Worm (Caenorhabditis elegans): ENCODE measurements around the gene gpa-6.

ce11 chrX:13158487-13158886, 32.5 kb upstream of the gpa-6 start:
- TF ChIP-seq ceh-9 (tag; optimal IDR thresholded peaks at IDR 0.05), result no peak
- no peak for TF ChIP-seq ceh-19 (GFP tag; optimal IDR thresholded peaks at IDR 0.05)
- no peak for TF ChIP-seq pat-9 (tag; optimal IDR thresholded peaks at IDR 0.05)
- no peak for TF ChIP-seq fkh-10 (GFP tag; optimal IDR thresholded peaks at IDR 0.05)
- no peak for TF ChIP-seq npax-4 (tag; optimal IDR thresholded peaks at IDR 0.05)
- no peak for TF ChIP-seq hlh-13 (GFP tag; optimal IDR thresholded peaks at IDR 0.05)
- no peak for TF ChIP-seq dmd-4 (tag; optimal IDR thresholded peaks at IDR 0.05; ENCODE audit: borderline replicate concordance)
- no peak for TF ChIP-seq nfya-1 (tag; optimal IDR thresholded peaks at IDR 0.05)
- TF ChIP-seq elt-2 (tag; optimal IDR thresholded peaks at IDR 0.05), result no peak
- no peak for TF ChIP-seq T23F11.4 (GFP tag; optimal IDR thresholded peaks at IDR 0.05)
- no peak for TF ChIP-seq gmeb-2 (tag; optimal IDR thresholded peaks at IDR 0.05)
- TF ChIP-seq madf-2 (tag; optimal IDR thresholded peaks at IDR 0.05), result no peak
- TF ChIP-seq che-1 (tag; optimal IDR thresholded peaks at IDR 0.05), result no peak
- TF ChIP-seq pha-2 (tag; optimal IDR thresholded peaks at IDR 0.05), result no peak

Measured in whole organism, late embryonic.